Worm (Caenorhabditis elegans) whole organism, mixed stage, embryonic: ENCODE results near the gene K05F1.13.

ENCODE experiments used
- M03D4.4 ChIP-seq: sonication (generic microtip); optimal IDR thresholded peaks from 2 replicates; lab custom pipeline; 2017; ENCODE audit warnings: mild to moderate bottlenecking, missing genetic modification characterization, missing compliant biosample characterization
- ceh-83 ChIP-seq: fragments of 200-800 bp; sonication (Bioruptor generic); optimal IDR thresholded peaks from 2 replicates; lab custom pipeline; 2018; ENCODE audit warnings: mild to moderate bottlenecking, missing genetic modification characterization, missing compliant biosample characterization
- elt-3 ChIP-seq: fragments of 150-350 bp; optimal IDR thresholded peaks from 2 replicates; lab custom pipeline; 2014; ENCODE audit warnings: missing biosample characterization, missing genetic modification characterization
- nhr-12 ChIP-seq: fragments of 150-350 bp; optimal IDR thresholded peaks from 2 replicates; lab custom pipeline; 2014; ENCODE audit warnings: missing biosample characterization, missing genetic modification characterization
- nhr-76 ChIP-seq: sonication (generic microtip); optimal IDR thresholded peaks from 2 replicates; lab custom pipeline; 2017; ENCODE audit warnings: missing biosample characterization, missing genetic modification characterization
- snpc-4 ChIP-seq: fragments of 150-350 bp; optimal IDR thresholded peaks from 2 replicates; lab custom pipeline; 2014; ENCODE audit warnings: missing biosample characterization, missing genetic modification characterization
- unc-62 ChIP-seq: fragments of 150-350 bp; optimal IDR thresholded peaks from 2 replicates; lab custom pipeline; 2014; ENCODE audit warnings: missing biosample characterization, missing genetic modification reagents, missing genetic modification characterization
- ztf-11 ChIP-seq: fragments of 150-350 bp; optimal IDR thresholded peaks from 2 replicates; lab custom pipeline; 2014; ENCODE audit warnings: missing biosample characterization, missing genetic modification characterization

DNA sequence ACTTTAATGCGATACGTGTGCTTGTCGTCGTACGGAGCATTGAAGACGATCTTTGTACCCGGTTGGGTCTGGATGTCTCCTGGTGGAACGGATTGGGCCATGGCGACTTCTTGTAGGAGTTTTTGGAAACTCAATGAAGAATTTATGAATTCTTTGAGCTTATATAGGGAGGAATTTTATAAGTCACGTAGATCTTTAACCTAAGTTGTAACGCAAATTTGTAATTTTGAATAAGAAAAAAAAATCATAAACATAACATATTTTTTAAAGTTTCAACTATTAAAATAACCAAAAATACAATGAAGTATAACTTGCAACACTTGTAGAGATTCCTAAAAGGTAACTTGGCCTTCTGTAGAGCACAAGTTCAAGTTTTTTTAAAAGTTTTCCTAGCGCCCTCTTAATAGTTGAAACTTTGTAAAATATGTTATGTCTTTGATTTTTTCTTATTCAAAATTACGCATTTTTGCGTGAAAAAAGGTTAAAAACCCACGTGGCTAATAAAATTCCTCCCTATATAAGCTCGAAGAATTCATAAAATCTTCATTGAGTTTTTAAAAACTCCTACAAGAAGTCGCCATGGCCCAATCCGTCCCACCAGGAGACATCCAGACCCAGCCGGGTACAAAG lies 8.5 kb downstream of the K05F1.13 start, which contains the start of the genes msp-63 and msp-142:
- no peak for TF ChIP-seq ceh-83 (GFP tag; lab: Kevin White, UChicago)
- TF ChIP-seq ztf-11 = no peak
- no peak for TF ChIP-seq nhr-76
- no peak for TF ChIP-seq elt-3
- TF ChIP-seq M03D4.4 (tag; lab: Kevin White, UChicago) = no peak
- no peak for TF ChIP-seq snpc-4 (tag; lab: Kevin White, UChicago)
- no peak for TF ChIP-seq nhr-12 (tag; lab: Kevin White, UChicago)
- no peak for TF ChIP-seq unc-62 (GFP tag; lab: Kevin White, UChicago)
